Worm (Caenorhabditis elegans) whole organism, L1 larva: Measurements from ENCODE around the gene ptr-16.

Experiments used
- C04F5.9 ChIP-seq: sonication (generic microtip); optimal IDR thresholded peaks from 2 replicates; lab custom pipeline; 2016; ENCODE audit warnings: missing genetic modification characterization, missing compliant biosample characterization
- C34B4.2 ChIP-seq: sonication (generic microtip); optimal IDR thresholded peaks from 2 replicates; lab custom pipeline; 2017; ENCODE audit warnings: mild to moderate bottlenecking, missing genetic modification characterization, missing compliant biosample characterization
- F16B12.6 ChIP-seq: fragments of 150-350 bp; optimal IDR thresholded peaks from 2 replicates; lab custom pipeline; 2014; ENCODE audit warnings: missing biosample characterization, missing genetic modification characterization
- alr-1 ChIP-seq: fragments of 200-800 bp; sonication (Bioruptor generic); optimal IDR thresholded peaks from 2 replicates; lab custom pipeline; 2018; ENCODE audit warnings: borderline replicate concordance, mild to moderate bottlenecking, missing genetic modification characterization, missing compliant biosample characterization
- ceh-63 ChIP-seq: fragments of 200-800 bp; sonication (Bioruptor generic); optimal IDR thresholded peaks from 2 replicates; lab custom pipeline; 2018; ENCODE audit warnings: mild to moderate bottlenecking, missing genetic modification characterization, missing compliant biosample characterization
- ces-1 ChIP-seq: fragments of 150-350 bp; optimal IDR thresholded peaks from 2 replicates; lab custom pipeline; 2014; ENCODE audit warnings: missing biosample characterization, missing genetic modification reagents, missing genetic modification characterization
- dsc-1 ChIP-seq: sonication (generic microtip); optimal IDR thresholded peaks from 2 replicates; lab custom pipeline; 2016; ENCODE audit warnings: mild to moderate bottlenecking, missing genetic modification characterization, missing compliant biosample characterization
- efl-1 ChIP-seq, 4 experiments: fragments of 150-350 bp; optimal IDR thresholded peaks in 3 of 4; peaks in 1 of 4; 1 replicate in 1 of 4; 2 replicates in 3 of 4; lab custom pipeline; 2014; ENCODE audit warnings: missing biosample characterization in 2 of 4, missing genetic modification characterization in 2 of 4, missing genetic modification reagents in 2 of 4
- efl-3 ChIP-seq: fragments of 200-800 bp; sonication (Bioruptor generic); optimal IDR thresholded peaks from 2 replicates; lab custom pipeline; 2018; ENCODE audit warnings: mild to moderate bottlenecking, missing genetic modification characterization, missing compliant biosample characterization
- egl-13 ChIP-seq: sonication (generic microtip); optimal IDR thresholded peaks from 2 replicates; lab custom pipeline; 2016; ENCODE audit warnings: missing genotype, missing genetic modification reagents, missing genetic modification characterization, missing compliant biosample characterization
- elt-2 ChIP-seq: sonication (generic microtip); optimal IDR thresholded peaks from 2 replicates; lab custom pipeline; 2016; ENCODE audit warnings: missing genetic modification characterization, mild to moderate bottlenecking, inconsistent platforms, missing compliant biosample characterization, missing genetic modification reagents
- elt-3 ChIP-seq, 6 experiments: fragments of 150-350 bp in 1 of 6; sonication (generic microtip); optimal IDR thresholded peaks; 2 replicates each; lab custom pipeline; 2017 to 2018; ENCODE audit warnings: missing biosample characterization in 6 of 6, missing genetic modification characterization in 6 of 6, inconsistent platforms in 1 of 6
- fkh-10 ChIP-seq: sonication (generic microtip); optimal IDR thresholded peaks from 2 replicates; lab custom pipeline; 2017; ENCODE audit warnings: missing biosample characterization, missing genetic modification reagents, missing genetic modification characterization
- fkh-8 ChIP-seq: sonication (generic microtip); optimal IDR thresholded peaks from 2 replicates; lab custom pipeline; 2016; ENCODE audit warnings: mild to moderate bottlenecking, missing genetic modification characterization, missing compliant biosample characterization
- grh-1 ChIP-seq: fragments of 200-800 bp; sonication (Bioruptor generic); IDR thresholded peaks from 2 replicates; pipeline ENCODE4 v1.3.6; 2022; ENCODE audit warnings: missing genetic modification reagents, missing genetic modification characterization, missing compliant biosample characterization
- hlh-17 ChIP-seq: fragments of 200-800 bp; sonication (Bioruptor generic); optimal IDR thresholded peaks from 2 replicates; lab custom pipeline; 2018; ENCODE audit warnings: missing genetic modification characterization, mild to moderate bottlenecking, missing compliant biosample characterization, moderate library complexity, borderline replicate concordance
- hlh-4 ChIP-seq: sonication (generic microtip); optimal IDR thresholded peaks from 2 replicates; lab custom pipeline; 2016; ENCODE audit warnings: mild to moderate bottlenecking, missing genetic modification characterization, missing compliant biosample characterization
- lin-13 ChIP-seq: fragments of 150-350 bp; optimal IDR thresholded peaks from 2 replicates; lab custom pipeline; 2014; ENCODE audit warnings: missing biosample characterization, missing genetic modification reagents, missing genetic modification characterization
- lin-14 ChIP-seq: fragments of 200-800 bp; sonication (Bioruptor generic); optimal IDR thresholded peaks from 2 replicates; lab custom pipeline; 2018; ENCODE audit warnings: mild to moderate bottlenecking, missing genetic modification characterization, moderate library complexity, missing compliant biosample characterization
- lsy-2 ChIP-seq, 2 experiments: fragments of 150-350 bp; optimal IDR thresholded peaks; 2 replicates each; lab custom pipeline; 2014; ENCODE audit warnings: missing biosample characterization in 2 of 2, missing genetic modification characterization in 2 of 2
- mab-9 ChIP-seq: fragments of 200-800 bp; sonication (Bioruptor generic); IDR thresholded peaks from 2 replicates; pipeline ENCODE4 v1.3.6; 2022; ENCODE audit warnings: missing genetic modification reagents, missing genetic modification characterization, missing compliant biosample characterization
- mef-2 ChIP-seq: fragments of 150-350 bp; optimal IDR thresholded peaks from 2 replicates; lab custom pipeline; 2014; ENCODE audit warnings: missing biosample characterization, missing genetic modification characterization
- mep-1 ChIP-seq: fragments of 150-350 bp; optimal IDR thresholded peaks from 2 replicates; lab custom pipeline; 2014; ENCODE audit warnings: missing biosample characterization, missing genetic modification characterization
- nhr-12 ChIP-seq: sonication (generic microtip); optimal IDR thresholded peaks from 2 replicates; lab custom pipeline; 2017; ENCODE audit warnings: missing biosample characterization, missing genetic modification characterization
- nhr-20 ChIP-seq: sonication (generic microtip); optimal IDR thresholded peaks from 2 replicates; lab custom pipeline; 2016; ENCODE audit warnings: mild to moderate bottlenecking, missing genetic modification characterization, missing compliant biosample characterization
- nhr-237 ChIP-seq: fragments of 150-350 bp; optimal IDR thresholded peaks from 2 replicates; lab custom pipeline; 2014; ENCODE audit warnings: missing biosample characterization, missing genetic modification characterization
- nhr-47 ChIP-seq: sonication (generic microtip); optimal IDR thresholded peaks from 2 replicates; lab custom pipeline; 2016; ENCODE audit warnings: mild to moderate bottlenecking, missing genetic modification characterization, moderate library complexity, missing compliant biosample characterization
- nhr-71 ChIP-seq: sonication (generic microtip); optimal IDR thresholded peaks from 2 replicates; lab custom pipeline; 2016; ENCODE audit warnings: mild to moderate bottlenecking, missing genetic modification characterization, moderate library complexity, missing compliant biosample characterization
- nhr-76 ChIP-seq: sonication (generic microtip); optimal IDR thresholded peaks from 2 replicates; lab custom pipeline; 2017; ENCODE audit warnings: missing biosample characterization, missing genetic modification characterization
- nhr-77 ChIP-seq: fragments of 150-350 bp; optimal IDR thresholded peaks from 2 replicates; lab custom pipeline; 2014; ENCODE audit warnings: missing biosample characterization, missing genetic modification characterization
- nhr-84 ChIP-seq: sonication (generic microtip); optimal IDR thresholded peaks from 2 replicates; lab custom pipeline; 2017; ENCODE audit warnings: missing biosample characterization, missing genetic modification characterization
- pax-3 ChIP-seq: fragments of 200-800 bp; sonication (Bioruptor generic); optimal IDR thresholded peaks from 2 replicates; lab custom pipeline; 2018; ENCODE audit warnings: mild to moderate bottlenecking, missing genetic modification characterization, moderate library complexity, missing compliant biosample characterization
- rnt-1 ChIP-seq: sonication (generic microtip); optimal IDR thresholded peaks from 2 replicates; lab custom pipeline; 2016; ENCODE audit warnings: mild to moderate bottlenecking, missing genetic modification characterization, moderate library complexity, missing compliant biosample characterization
- snu-23 ChIP-seq: sonication (generic microtip); optimal IDR thresholded peaks from 2 replicates; lab custom pipeline; 2016; ENCODE audit warnings: missing genetic modification characterization, missing compliant biosample characterization
- sox-4 ChIP-seq: sonication (generic microtip); optimal IDR thresholded peaks from 2 replicates; lab custom pipeline; 2016; ENCODE audit warnings: missing genetic modification characterization, missing compliant biosample characterization
- sptf-1 ChIP-seq: fragments of 150-350 bp; optimal IDR thresholded peaks from 2 replicates; lab custom pipeline; 2014; ENCODE audit warnings: missing biosample characterization, missing genetic modification characterization
- swsn-7 ChIP-seq: sonication (generic microtip); optimal IDR thresholded peaks from 2 replicates; lab custom pipeline; 2016; ENCODE audit warnings: missing genetic modification characterization, missing compliant biosample characterization
- unc-130 ChIP-seq: fragments of 150-350 bp; optimal IDR thresholded peaks from 2 replicates; lab custom pipeline; 2017; ENCODE audit warnings: missing biosample characterization, missing genetic modification characterization, inconsistent platforms
- unc-86 ChIP-seq: sonication (generic microtip); optimal IDR thresholded peaks from 2 replicates; lab custom pipeline; 2016; ENCODE audit warnings: missing genetic modification characterization, missing compliant biosample characterization
- unc-98 ChIP-seq: fragments of 200-800 bp; sonication (Bioruptor generic); IDR thresholded peaks from 2 replicates; pipeline ENCODE4 v1.3.6; 2022; ENCODE audit warnings: missing genetic modification characterization, missing compliant biosample characterization
- vab-15 ChIP-seq: sonication (generic microtip); optimal IDR thresholded peaks from 2 replicates; lab custom pipeline; 2017; ENCODE audit warnings: missing genotype, mild to moderate bottlenecking, missing genetic modification characterization, missing compliant biosample characterization
- xbp-1 ChIP-seq: sonication (generic microtip); optimal IDR thresholded peaks from 2 replicates; lab custom pipeline; 2016; ENCODE audit warnings: missing genetic modification characterization, missing compliant biosample characterization
- zip-4 ChIP-seq: fragments of 200-800 bp; sonication (Bioruptor generic); optimal IDR thresholded peaks from 2 replicates; lab custom pipeline; 2018; ENCODE audit warnings: mild to moderate bottlenecking, missing genetic modification characterization, moderate library complexity, missing compliant biosample characterization
- ztf-4 ChIP-seq: fragments of 150-350 bp; optimal IDR thresholded peaks from 2 replicates; lab custom pipeline; 2014; ENCODE audit warnings: missing biosample characterization, missing genetic modification characterization

The ptr-16 gene

ce11 chrV:1141433-1141832, 24.1 kb upstream of the ptr-16 start, which contains the start of gene cutl-22 (continued):
- TF ChIP-seq egl-13 (no peak), unc-130 (tag; lab: Kevin White, UChicago) (no peak), xbp-1 (tag; lab: Kevin White, UChicago) (no peak), C34B4.2 (tag; lab: Kevin White, UChicago) (no peak)
- TF ChIP-seq, all 84 proteins: peak for 0

ce11 chrV:1142251-1142650, 23.3 kb upstream of the ptr-16 start:
- TF ChIP-seq pax-3 (tag; lab: Kevin White, UChicago) (no peak), mep-1 (no peak), mab-9 (GFP tag; lab: Robert Waterston, UW) (0 out of 2 replicates have a peak, but pooled peaks have one; percentile 23)

ce11 chrV:1149734-1150669, 15.5 kb upstream of the ptr-16 start:
- TF ChIP-seq rnt-1 (tag; lab: Kevin White, UChicago) = no peak
- TF ChIP-seq alr-1 (tag; lab: Kevin White, UChicago) = no peak
- peak; percentile 7 for TF ChIP-seq lin-13
- peak; percentile 52 for TF ChIP-seq snu-23
- TF ChIP-seq C04F5.9 (tag; lab: Kevin White, UChicago) = no peak
- peak; percentile 66 for TF ChIP-seq nhr-71 (tag; lab: Kevin White, UChicago)
- no peak for TF ChIP-seq hlh-17 (GFP tag; lab: Kevin White, UChicago)
- TF ChIP-seq sptf-1 (tag; lab: Kevin White, UChicago) = no peak
- peak; percentile 4 to 19 for TF ChIP-seq lsy-2 (tag; optimal IDR thresholded peaks at IDR 0.05; lab: Kevin White, UChicago)
- TF ChIP-seq lin-14 = peak; percentile 78
- peak; percentile 2 for TF ChIP-seq nhr-20
- TF ChIP-seq unc-86 (tag; lab: Kevin White, UChicago) = no peak
- TF ChIP-seq sox-4 = peak; percentile 47
- no peak for TF ChIP-seq hlh-4 (tag; lab: Kevin White, UChicago)
- TF ChIP-seq efl-1 (optimal IDR thresholded peaks at IDR 0.05; lab: Kevin White, UChicago) = peak in 1 of 2 experiments; percentile 4
- no peak for TF ChIP-seq efl-1 (GFP tag; optimal IDR thresholded peaks at IDR 0.05 in 1 of 2; lab: Kevin White, UChicago)
- TF ChIP-seq pax-3 (tag; lab: Kevin White, UChicago) = peak; percentile 13
- peak; percentile 13 for TF ChIP-seq mep-1
- peak; percentile 64 for TF ChIP-seq nhr-47
- peak; percentile 87 for TF ChIP-seq dsc-1 (tag; lab: Kevin White, UChicago)
- peak; percentile 32 for TF ChIP-seq swsn-7
- TF ChIP-seq grh-1 (GFP tag; lab: Robert Waterston, UW) = no peak
- TF ChIP-seq fkh-10 (GFP tag; lab: Kevin White, UChicago) = peak; percentile 89
- TF ChIP-seq nhr-76 (tag; lab: Kevin White, UChicago) = no peak
- no peak for TF ChIP-seq nhr-12
- TF ChIP-seq zip-4 (GFP tag; lab: Kevin White, UChicago) = no peak
- TF ChIP-seq nhr-84 (tag; lab: Kevin White, UChicago) = no peak
- TF ChIP-seq ces-1 (GFP tag; lab: Kevin White, UChicago) = peak; percentile 34
- no peak for TF ChIP-seq nhr-77
- TF ChIP-seq fkh-8 (tag; lab: Kevin White, UChicago) = peak; percentile 91
- TF ChIP-seq unc-130 (tag; lab: Kevin White, UChicago) = no peak
- TF ChIP-seq efl-3 (GFP tag; lab: Kevin White, UChicago) = no peak

DNA sequence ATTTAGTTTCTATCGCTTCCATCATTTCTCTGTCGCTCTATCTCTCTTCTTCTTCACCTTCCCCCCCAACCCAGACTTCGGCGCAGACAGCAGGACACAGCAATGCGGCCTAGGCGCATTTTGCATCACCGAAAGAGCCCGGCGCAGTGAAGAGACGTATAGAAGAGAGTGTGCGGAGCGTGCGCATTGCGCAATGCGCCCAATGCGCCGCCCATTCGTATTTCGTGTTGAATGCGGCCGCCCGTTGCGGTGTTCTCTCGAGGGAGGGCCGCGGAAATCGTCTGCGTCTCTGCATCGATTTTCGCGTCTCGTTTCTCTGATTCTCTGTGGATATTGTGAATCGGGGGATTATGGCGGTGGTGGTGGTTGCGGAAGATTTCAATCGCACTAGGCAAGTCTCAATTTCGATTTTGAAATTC, 14.2 kb upstream of the ptr-16 start:
- TF ChIP-seq unc-98 (GFP tag; lab: Robert Waterston, UW) (peak; percentile 93), nhr-84 (tag; lab: Kevin White, UChicago) (no peak), elt-3 (tag; optimal IDR thresholded peaks at IDR 0.05; lab: Kevin White, UChicago) (peak in 4 of 6 experiments; percentile 27 to 94 (median 79)), xbp-1 (tag; lab: Kevin White, UChicago) (peak; percentile 98), nhr-237 (tag; lab: Kevin White, UChicago) (peak; percentile 95), ces-1 (GFP tag; lab: Kevin White, UChicago) (peak; percentile 91), mef-2 (tag; lab: Kevin White, UChicago) (peak; percentile 90), hlh-17 (GFP tag; lab: Kevin White, UChicago) (peak; percentile 77), ztf-4 (tag; lab: Kevin White, UChicago) (peak; percentile 97), unc-86 (tag; lab: Kevin White, UChicago) (peak; percentile 100), vab-15 (no peak), ceh-63 (GFP tag; lab: Kevin White, UChicago) (no peak), alr-1 (tag; lab: Kevin White, UChicago) (no peak), sptf-1 (tag; lab: Kevin White, UChicago) (no peak), F16B12.6 (peak; percentile 56), elt-2 (peak; percentile 98), nhr-12 (peak; percentile 55)
